Fruit fly (Drosophila melanogaster): Measurements from ENCODE around the gene CkIalpha.
A peak's percentile ranks its signal among the peaks of the same experiment; 100 is the strongest.

dm6 chrX:12666471-12666884 is 13.1 kb downstream of the CkIalpha start:
- peak in 1 of 2 experiments; percentile 86 for TF ChIP-seq Hr78 (GFP tag; optimal IDR thresholded peaks at IDR 0.05)
- peak; percentile 96 for TF ChIP-seq GATAe (GFP tag; conservative IDR thresholded peaks at IDR 0.05)
- peak; percentile 69; the same call in 1 of the 2 replicates for TF ChIP-seq bowl (GFP tag; IDR thresholded peaks at IDR 0.05)
- peak; percentile 92 for TF ChIP-seq HmgZ (tag; optimal IDR thresholded peaks at IDR 0.05)
- TF ChIP-seq dpn (GFP tag; optimal IDR thresholded peaks at IDR 0.05), result peak; percentile 85 to 95
- peak; percentile 69 for TF ChIP-seq Dad (GFP tag; optimal IDR thresholded peaks at IDR 0.05)
- no peak for TF ChIP-seq yki (optimal IDR thresholded peaks at IDR 0.05)
- TF ChIP-seq Usf (GFP tag; optimal IDR thresholded peaks at IDR 0.05), result peak; percentile 90
- peak; percentile 90 for TF ChIP-seq CG6765 (GFP tag; optimal IDR thresholded peaks at IDR 0.05)
- TF ChIP-seq Blimp-1 (GFP tag; optimal IDR thresholded peaks at IDR 0.05), result peak; percentile 97
- peak; percentile 79; the same call in 1 of the 2 replicates for TF ChIP-seq dan (GFP tag; IDR thresholded peaks at IDR 0.05)
- peak; percentile 84 for TF ChIP-seq CG30020 (tag; optimal IDR thresholded peaks at IDR 0.05)

All from whole organism, embryonic.